Worm (Caenorhabditis elegans): Measurements from ENCODE around the gene C04C11.1.

The C04C11.1 gene

ce11 chrX:14070950-14071349 is 50.6 kb downstream of the C04C11.1 start, which contains the start of gene C33G3.4 (continued):
- TF ChIP-seq lin-15B (tag; optimal IDR thresholded peaks at IDR 0.05) (no peak), tra-1 (GFP tag; IDR thresholded peaks at IDR 0.05) (peak; percentile 92), egl-27 (tag; optimal IDR thresholded peaks at IDR 0.05) (no peak), lir-3 (tag; optimal IDR thresholded peaks at IDR 0.05) (no peak), nhr-77 (tag; optimal IDR thresholded peaks at IDR 0.05) (peak; percentile 41), ztf-7 (tag; optimal IDR thresholded peaks at IDR 0.05) (no peak), set-16 (GFP tag; IDR thresholded peaks at IDR 0.05) (no peak), dpl-1 (GFP tag; optimal IDR thresholded peaks at IDR 0.05) (no peak), skn-1 (tag; optimal IDR thresholded peaks at IDR 0.05) (no peak), lim-7 (GFP tag; IDR thresholded peaks at IDR 0.05) (no peak), vab-7 (GFP tag; IDR thresholded peaks at IDR 0.05) (no peak), lin-39 (tag; optimal IDR thresholded peaks at IDR 0.05) (no peak), lin-13 (GFP tag; optimal IDR thresholded peaks at IDR 0.05) (no peak), spr-1 (tag; optimal IDR thresholded peaks at IDR 0.05) (no peak), mep-1 (tag; optimal IDR thresholded peaks at IDR 0.05) (no peak), nhr-42 (GFP tag; IDR thresholded peaks at IDR 0.05) (no peak), ZK337.2 (GFP tag; IDR thresholded peaks at IDR 0.05) (no peak), nhr-48 (tag; optimal IDR thresholded peaks at IDR 0.05) (peak; percentile 53), rbr-2 (tag; optimal IDR thresholded peaks at IDR 0.05) (no peak), nhr-76 (tag; optimal IDR thresholded peaks at IDR 0.05) (no peak), nhr-6 (tag; optimal IDR thresholded peaks at IDR 0.05) (no peak), nhr-28 (tag; optimal IDR thresholded peaks at IDR 0.05) (peak; percentile 89), T26A8.4 (GFP tag; IDR thresholded peaks at IDR 0.05) (no peak), mdl-1 (tag; optimal IDR thresholded peaks at IDR 0.05) (no peak)
